Worm (Caenorhabditis elegans): ENCODE data around the gene pbs-1.

DNA sequence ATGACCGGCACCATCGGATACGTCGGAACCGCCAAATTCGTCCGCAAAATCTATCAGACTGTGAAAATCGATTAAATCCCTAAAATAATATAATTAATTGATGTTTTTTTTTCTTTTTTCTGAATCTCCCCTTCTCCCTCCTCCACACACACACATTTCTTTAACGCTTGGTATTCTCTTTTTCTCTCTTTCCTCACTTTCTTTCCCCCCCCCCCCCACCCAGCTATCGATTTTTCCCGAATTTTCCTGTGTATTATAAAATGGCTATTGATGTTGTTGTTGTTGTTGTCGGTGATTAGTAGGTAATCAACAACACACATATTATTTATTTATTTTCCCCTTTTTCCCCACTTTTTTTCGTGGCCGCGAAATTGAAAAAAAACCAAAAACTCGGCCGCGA is 41.7 kb upstream of the pbs-1 start:
- TF ChIP-seq ama-1 (optimal IDR thresholded peaks at IDR 0.05) (no peak), pax-1 (tag; optimal IDR thresholded peaks at IDR 0.05) (no peak)
